Fruit fly (Drosophila melanogaster) whole organism, embryonic: ENCODE data around the gene spidey.
A peak's percentile ranks its signal among the peaks of the same experiment; 100 is the strongest.

Experiments
- Bteb2 ChIP-seq: fragments of 200-800 bp; sonication (Bioruptor generic); optimal IDR thresholded peaks from 2 replicates; lab custom pipeline; 2016; ENCODE audit warnings: missing biosample characterization, missing genetic modification characterization
- CG10267 ChIP-seq: fragments of 200-800 bp; sonication (Bioruptor generic); optimal IDR thresholded peaks from 2 replicates; lab custom pipeline; 2018; ENCODE audit warnings: missing biosample characterization, mild to moderate bottlenecking, missing genetic modification characterization, moderate library complexity
- CG11247 ChIP-seq: fragments of 200-800 bp; sonication (Bioruptor generic); IDR thresholded peaks from 2 replicates; pipeline ENCODE4 v1.3.6; 2022; ENCODE audit warnings: missing biosample characterization, missing genetic modification characterization
- CG11398 ChIP-seq: fragments of 200-800 bp; sonication (Bioruptor generic); optimal IDR thresholded peaks from 2 replicates; lab custom pipeline; 2016; ENCODE audit warnings: missing biosample characterization, missing genetic modification characterization
- CG11723 ChIP-seq: fragments of 200-800 bp; sonication (Bioruptor generic); optimal IDR thresholded peaks from 2 replicates; lab custom pipeline; 2017; ENCODE audit warnings: missing biosample characterization, mild to moderate bottlenecking, missing genetic modification characterization
- CG12299 ChIP-seq: fragments of 200-800 bp; sonication (Bioruptor generic); optimal IDR thresholded peaks from 2 replicates; lab custom pipeline; 2018; ENCODE audit warnings: missing biosample characterization, mild to moderate bottlenecking, missing genetic modification characterization
- CG13287 ChIP-seq: fragments of 200-800 bp; sonication (Bioruptor generic); IDR thresholded peaks from 2 replicates; pipeline ENCODE4 v1.3.6; 2022; ENCODE audit warnings: missing biosample characterization, missing genetic modification characterization; ENCODE audit not compliant: partially characterized antibody
- CG13775 ChIP-seq: fragments of 200-800 bp; sonication (Bioruptor generic); optimal IDR thresholded peaks from 3 replicates; lab custom pipeline; 2017; ENCODE audit warnings: missing biosample characterization, mild to moderate bottlenecking, missing genetic modification characterization
- CG13894 ChIP-seq: fragments of 200-800 bp; sonication (Bioruptor generic); optimal IDR thresholded peaks from 3 replicates; lab custom pipeline; 2018; ENCODE audit warnings: missing biosample characterization, mild to moderate bottlenecking, missing genetic modification characterization, moderate library complexity
- CG15269 ChIP-seq: fragments of 200-800 bp; sonication (Bioruptor generic); optimal IDR thresholded peaks from 2 replicates; lab custom pipeline; 2018; ENCODE audit warnings: missing biosample characterization, mild to moderate bottlenecking, missing genetic modification characterization, moderate library complexity
- CG1529 ChIP-seq: fragments of 200-800 bp; sonication (Bioruptor generic); optimal IDR thresholded peaks from 3 replicates; lab custom pipeline; 2018; ENCODE audit warnings: missing biosample characterization, missing genetic modification characterization
- CG17361 ChIP-seq: fragments of 200-800 bp; sonication (Bioruptor generic); IDR thresholded peaks from 3 replicates; pipeline ENCODE4 v1.3.6; 2022; ENCODE audit warnings: missing biosample characterization, missing genetic modification characterization
- CG2199 ChIP-seq: fragments of 200-800 bp; sonication (Bioruptor generic); IDR thresholded peaks from 3 replicates; pipeline ENCODE4 v1.3.6; 2022; ENCODE audit warnings: missing biosample characterization, missing genetic modification characterization
- CG31365 ChIP-seq: fragments of 200-800 bp; sonication (Bioruptor generic); optimal IDR thresholded peaks from 2 replicates; lab custom pipeline; 2018; ENCODE audit warnings: missing biosample characterization, mild to moderate bottlenecking, missing genetic modification characterization
- CG33213 ChIP-seq: fragments of 200-800 bp; sonication (Bioruptor generic); optimal IDR thresholded peaks from 3 replicates; lab custom pipeline; 2016; ENCODE audit warnings: missing biosample characterization, missing genetic modification characterization
- CG3726 ChIP-seq: fragments of 200-800 bp; sonication (Bioruptor generic); IDR thresholded peaks from 3 replicates; pipeline ENCODE4, ENCODE4 v1.3.6; 2022; ENCODE audit warnings: missing biosample characterization, missing genetic modification characterization
- CG42726 ChIP-seq: fragments of 200-800 bp; sonication (Bioruptor generic); IDR thresholded peaks from 2 replicates; pipeline ENCODE4 v1.3.6; 2022; ENCODE audit warnings: missing biosample characterization, missing genetic modification characterization; ENCODE audit not compliant: partially characterized antibody
- CG4328 ChIP-seq: fragments of 200-800 bp; sonication (Bioruptor generic); optimal IDR thresholded peaks from 3 replicates; lab custom pipeline; 2017; ENCODE audit warnings: missing biosample characterization, missing genetic modification reagents, missing genetic modification characterization
- CG8944 ChIP-seq: fragments of 200-800 bp; sonication (Bioruptor generic); optimal IDR thresholded peaks from 3 replicates; lab custom pipeline; 2016; ENCODE audit warnings: missing biosample characterization, missing genetic modification characterization
- CG9876 ChIP-seq: fragments of 200-800 bp; sonication (Bioruptor generic); optimal IDR thresholded peaks from 2 replicates; lab custom pipeline; 2016; ENCODE audit warnings: missing biosample characterization, missing genetic modification characterization
- CTCF ChIP-seq: fragments of 200-800 bp; sonication (Bioruptor generic); optimal IDR thresholded peaks from 2 replicates; lab custom pipeline; 2017; ENCODE audit warnings: missing biosample characterization, mild to moderate bottlenecking, missing genetic modification characterization, moderate library complexity
- Chrac-16 ChIP-seq: fragments of 200-800 bp; sonication (Bioruptor generic); optimal IDR thresholded peaks from 3 replicates; lab custom pipeline; 2016; ENCODE audit warnings: missing biosample characterization, missing genetic modification characterization
- D19A ChIP-seq: fragments of 200-800 bp; optimal IDR thresholded peaks from 3 replicates; lab custom pipeline; 2019; ENCODE audit warnings: missing biosample characterization, mild to moderate bottlenecking, missing genetic modification characterization, moderate library complexity
- Dbx ChIP-seq: fragments of 200-800 bp; sonication (Bioruptor generic); IDR thresholded peaks from 3 replicates; pipeline ENCODE4 v1.3.6; 2022; ENCODE audit warnings: missing biosample characterization, missing genetic modification characterization
- Dip2 ChIP-seq: fragments of 200-800 bp; sonication (Bioruptor generic); IDR thresholded peaks from 2 replicates; pipeline ENCODE4 v1.3.6; 2022; ENCODE audit warnings: missing biosample characterization, missing genetic modification characterization
- HHEX ChIP-seq: fragments of 200-800 bp; sonication (Bioruptor generic); optimal IDR thresholded peaks from 3 replicates; lab custom pipeline; 2017; ENCODE audit warnings: missing biosample characterization, mild to moderate bottlenecking, missing genetic modification characterization, missing genetic modification reagents
- Hand ChIP-seq: fragments of 200-800 bp; sonication (Bioruptor generic); optimal IDR thresholded peaks from 2 replicates; lab custom pipeline; 2017; ENCODE audit warnings: mild to moderate bottlenecking, missing biosample characterization, missing genetic modification reagents, missing genetic modification characterization
- Hmr ChIP-seq: fragments of 200-800 bp; sonication (Bioruptor generic); optimal IDR thresholded peaks from 3 replicates; lab custom pipeline; 2017; ENCODE audit warnings: mild to moderate bottlenecking, missing biosample characterization, missing genetic modification reagents, missing genetic modification characterization
- NFAT ChIP-seq: fragments of 200-800 bp; sonication (Bioruptor generic); IDR thresholded peaks from 2 replicates; pipeline ENCODE4 v1.3.6; 2022; ENCODE audit warnings: missing biosample characterization, missing genetic modification characterization
- NK7.1 ChIP-seq: fragments of 200-800 bp; sonication (Bioruptor generic); optimal IDR thresholded peaks from 3 replicates; lab custom pipeline; 2016; ENCODE audit warnings: missing biosample characterization, missing genetic modification characterization
- Usf ChIP-seq: fragments of 200-800 bp; sonication (Bioruptor generic); optimal IDR thresholded peaks from 2 replicates; lab custom pipeline; 2017; ENCODE audit warnings: missing genotype, missing biosample characterization, missing genetic modification characterization
- Xrp1 ChIP-seq: fragments of 200-800 bp; sonication (Bioruptor generic); IDR thresholded peaks from 2 replicates; pipeline ENCODE4 v1.3.6; 2022; ENCODE audit warnings: missing biosample characterization, missing genetic modification characterization
- ato ChIP-seq: fragments of 200-800 bp; sonication (Bioruptor generic); IDR thresholded peaks from 2 replicates; pipeline ENCODE4 v1.3.6; 2022; ENCODE audit warnings: missing biosample characterization, missing genetic modification characterization; ENCODE audit not compliant: partially characterized antibody
- cas ChIP-seq: fragments of 200-800 bp; sonication (Bioruptor generic); IDR thresholded peaks from 2 replicates; pipeline ENCODE4 v1.3.6; 2022; ENCODE audit warnings: missing biosample characterization, missing genetic modification characterization
- cato ChIP-seq: fragments of 200-800 bp; sonication (Bioruptor generic); optimal IDR thresholded peaks from 2 replicates; lab custom pipeline; 2016; ENCODE audit warnings: missing biosample characterization, missing genetic modification characterization, borderline replicate concordance
- dan ChIP-seq: fragments of 200-800 bp; sonication (Bioruptor generic); IDR thresholded peaks from 2 replicates; pipeline ENCODE4 v1.3.6; 2022; ENCODE audit warnings: missing biosample characterization, missing genetic modification characterization
- exex ChIP-seq: fragments of 200-800 bp; sonication (Bioruptor generic); optimal IDR thresholded peaks from 4 replicates; lab custom pipeline; 2018; ENCODE audit warnings: missing biosample characterization, mild to moderate bottlenecking, missing genetic modification characterization, moderate library complexity
- gcm ChIP-seq: fragments of 200-800 bp; sonication (Bioruptor generic); optimal IDR thresholded peaks from 2 replicates; lab custom pipeline; 2019; ENCODE audit warnings: missing biosample characterization, mild to moderate bottlenecking, missing genetic modification characterization, moderate library complexity
- gsb ChIP-seq: fragments of 200-800 bp; sonication (Bioruptor generic); IDR thresholded peaks from 2 replicates; pipeline ENCODE4 v1.3.6; 2022; ENCODE audit warnings: missing biosample characterization, missing genetic modification characterization
- klu ChIP-seq: fragments of 200-800 bp; sonication (Bioruptor generic); IDR thresholded peaks from 2 replicates; pipeline ENCODE4 v1.3.6; 2022; ENCODE audit warnings: missing biosample characterization, missing genetic modification characterization
- odd ChIP-seq: fragments of 200-800 bp; sonication (Bioruptor generic); optimal IDR thresholded peaks from 2 replicates; lab custom pipeline; 2017; ENCODE audit warnings: missing biosample characterization, mild to moderate bottlenecking, missing genetic modification characterization
- onecut ChIP-seq: fragments of 200-800 bp; sonication (Bioruptor generic); IDR thresholded peaks from 2 replicates; pipeline ENCODE4 v1.3.6; 2022; ENCODE audit warnings: missing biosample characterization, missing genetic modification characterization
- pfk ChIP-seq: fragments of 200-800 bp; sonication (Bioruptor generic); optimal IDR thresholded peaks from 2 replicates; lab custom pipeline; 2018; ENCODE audit warnings: missing biosample characterization, mild to moderate bottlenecking, missing genetic modification characterization, moderate library complexity
- psq ChIP-seq: fragments of 200-800 bp; sonication (Bioruptor generic); optimal IDR thresholded peaks from 2 replicates; lab custom pipeline; 2017; ENCODE audit warnings: missing biosample characterization, missing genetic modification characterization
- rib ChIP-seq: fragments of 200-800 bp; sonication (Bioruptor generic); IDR thresholded peaks from 2 replicates; pipeline ENCODE4 v1.3.6; 2022; ENCODE audit warnings: missing biosample characterization, missing genetic modification characterization
- scrt ChIP-seq: fragments of 200-800 bp; sonication (Bioruptor generic); optimal IDR thresholded peaks from 2 replicates; lab custom pipeline; 2018; ENCODE audit warnings: missing biosample characterization, mild to moderate bottlenecking, missing genetic modification characterization, moderate library complexity
- sna ChIP-seq: fragments of 200-800 bp; sonication (Bioruptor generic); IDR thresholded peaks from 2 replicates; pipeline ENCODE4 v1.3.6; 2022; ENCODE audit warnings: missing biosample characterization, missing genetic modification characterization; ENCODE audit not compliant: partially characterized antibody
- sr ChIP-seq: fragments of 200-800 bp; sonication (Bioruptor generic); IDR thresholded peaks from 3 replicates; pipeline ENCODE4 v1.3.6; 2022; ENCODE audit warnings: missing biosample characterization, missing genetic modification characterization
- tin ChIP-seq: fragments of 200-800 bp; sonication (Bioruptor generic); optimal IDR thresholded peaks from 3 replicates; lab custom pipeline; 2016; ENCODE audit warnings: missing biosample characterization, missing genetic modification characterization
- twi ChIP-seq: fragments of 200-800 bp; optimal IDR thresholded peaks from 2 replicates; lab custom pipeline; 2019; ENCODE audit warnings: missing biosample characterization, mild to moderate bottlenecking, missing genetic modification characterization, moderate library complexity

The spidey gene

dm6 chrX:7920081-7920688 lies 11.5 kb downstream of the spidey start, which contains the start of the genes hdm and Ykt6 (continued):
- TF ChIP-seq CG31365 (tag; lab: Kevin White, UChicago): peak; percentile 36
- no peak for TF ChIP-seq CG13894
- no peak for TF ChIP-seq CG11723 (GFP tag; lab: Kevin White, UChicago)
- TF ChIP-seq rib (GFP tag; lab: Robert Waterston, UW): peak; percentile 78; the same call in 1 of the 2 replicates
- peak; percentile 83 for TF ChIP-seq tin (GFP tag; lab: Kevin White, UChicago)
- no peak for TF ChIP-seq HHEX
- 0 out of 3 replicates have a peak, but pooled peaks have one; percentile 15 for TF ChIP-seq CG2199
- peak; percentile 76 for TF ChIP-seq CG13775 (GFP tag; lab: Kevin White, UChicago)
- no peak for TF ChIP-seq dan (GFP tag; lab: Robert Waterston, UW)
- TF ChIP-seq CTCF (GFP tag; lab: Kevin White, UChicago): peak; percentile 24
- TF ChIP-seq CG9876 (GFP tag; lab: Kevin White, UChicago): peak; percentile 37
- peak; percentile 51 for TF ChIP-seq CG1529 (GFP tag; lab: Kevin White, UChicago)
- TF ChIP-seq NFAT: peak; percentile 79; the same call in 1 of the 2 replicates
- peak; percentile 65 for TF ChIP-seq Bteb2 (GFP tag; lab: Kevin White, UChicago)
- TF ChIP-seq CG11247 (GFP tag; lab: Robert Waterston, UW): peak; percentile 86
- peak; percentile 59 for TF ChIP-seq CG12299 (tag; lab: Kevin White, UChicago)
- peak; percentile 97 for TF ChIP-seq sna (GFP tag; lab: Robert Waterston, UW)
- no peak for TF ChIP-seq Hand (GFP tag; lab: Kevin White, UChicago)
- no peak for TF ChIP-seq Hmr (GFP tag; lab: Kevin White, UChicago)
- TF ChIP-seq D19A (tag; lab: Kevin White, UChicago): peak; percentile 59
- TF ChIP-seq CG13287 (GFP tag; lab: Robert Waterston, UW): peak; percentile 98
- peak; percentile 48 for TF ChIP-seq gcm (GFP tag; lab: Kevin White, UChicago)
- peak; percentile 43 for TF ChIP-seq psq (GFP tag; lab: Kevin White, UChicago)
- TF ChIP-seq Dbx (GFP tag; lab: Robert Waterston, UW): peak; percentile 87
- TF ChIP-seq klu: no peak
- peak; percentile 29 for TF ChIP-seq scrt (GFP tag; lab: Kevin White, UChicago)
- 0 out of 3 replicates have a peak, but pooled peaks have one; percentile 63 for TF ChIP-seq CG3726 (GFP tag; lab: Robert Waterston, UW)
- TF ChIP-seq exex (tag; lab: Kevin White, UChicago): peak; percentile 49
- TF ChIP-seq twi (tag; lab: Kevin White, UChicago): peak; percentile 68
- TF ChIP-seq Chrac-16: peak; percentile 74
- peak; percentile 51 for TF ChIP-seq NK7.1
- TF ChIP-seq Dip2 (GFP tag; lab: Robert Waterston, UW): no peak
- no peak for TF ChIP-seq CG15269 (tag; lab: Kevin White, UChicago)
- peak; percentile 45; the same call in 1 of the 2 replicates for TF ChIP-seq cas (GFP tag; lab: Robert Waterston, UW)
- peak; percentile 86 for TF ChIP-seq Xrp1 (GFP tag; lab: Robert Waterston, UW)
- TF ChIP-seq CG10267 (tag; lab: Kevin White, UChicago): peak; percentile 76
- peak; percentile 73 for TF ChIP-seq CG11398
- TF ChIP-seq pfk (GFP tag; lab: Kevin White, UChicago): peak; percentile 17
- TF ChIP-seq CG17361 (GFP tag; lab: Robert Waterston, UW): no peak; the same call in 2 of the 3 replicates
- peak; percentile 71 for TF ChIP-seq CG8944 (GFP tag; lab: Kevin White, UChicago)
- TF ChIP-seq cato (GFP tag; lab: Kevin White, UChicago): peak; percentile 56
- TF ChIP-seq odd (GFP tag; lab: Kevin White, UChicago): no peak
- peak; percentile 27 for TF ChIP-seq Usf (GFP tag; lab: Kevin White, UChicago)
- TF ChIP-seq ato (GFP tag; lab: Robert Waterston, UW): peak; percentile 86
- peak; percentile 9 for TF ChIP-seq CG4328 (GFP tag; lab: Kevin White, UChicago)
- peak; percentile 64; the same call in 1 of the 2 replicates for TF ChIP-seq gsb
- TF ChIP-seq sr: 0 out of 3 replicates have a peak, but pooled peaks have one; percentile 9
- peak; percentile 61 for TF ChIP-seq onecut (GFP tag; lab: Robert Waterston, UW)
- TF ChIP-seq CG42726 (GFP tag; lab: Robert Waterston, UW): peak; percentile 86
- TF ChIP-seq CG33213 (GFP tag; lab: Kevin White, UChicago): peak; percentile 72
